Fruit fly (Drosophila melanogaster) whole organism, embryonic: ENCODE data around the gene OtopLc.
A peak's percentile ranks its signal among the peaks of the same experiment; 100 is the strongest.

Experiments
- Asciz ChIP-seq: fragments of 200-800 bp; sonication (Bioruptor generic); optimal IDR thresholded peaks from 2 replicates; lab custom pipeline; 2017; ENCODE audit warnings: missing biosample characterization, mild to moderate bottlenecking, missing genetic modification characterization, missing genetic modification reagents
- CG10209 ChIP-seq: fragments of 200-800 bp; sonication (Bioruptor generic); optimal IDR thresholded peaks from 3 replicates; lab custom pipeline; 2017; ENCODE audit warnings: missing biosample characterization, mild to moderate bottlenecking, missing genetic modification characterization, missing genetic modification reagents
- CG10321 ChIP-seq: fragments of 200-800 bp; sonication (Bioruptor generic); IDR thresholded peaks from 2 replicates; pipeline ENCODE4 v1.3.6; 2022; ENCODE audit warnings: missing biosample characterization, missing genetic modification characterization
- CG10462 ChIP-seq: fragments of 200-800 bp; sonication (Bioruptor generic); optimal IDR thresholded peaks from 2 replicates; lab custom pipeline; 2016; ENCODE audit warnings: missing biosample characterization, missing genetic modification characterization
- CG10959 ChIP-seq: fragments of 200-800 bp; sonication (Bioruptor generic); IDR thresholded peaks from 2 replicates; pipeline ENCODE4 v1.3.6; 2022; ENCODE audit warnings: missing biosample characterization, missing genetic modification characterization
- CG11093 ChIP-seq: fragments of 200-800 bp; sonication (Bioruptor generic); IDR thresholded peaks from 3 replicates; pipeline ENCODE4 v1.3.6; 2022; ENCODE audit warnings: missing biosample characterization, missing genetic modification characterization
- CG11456 ChIP-seq: fragments of 200-800 bp; sonication (Bioruptor generic); IDR thresholded peaks from 3 replicates; pipeline ENCODE4 v1.3.6; 2022; ENCODE audit warnings: missing biosample characterization, missing genetic modification characterization
- CG11696 ChIP-seq: fragments of 200-800 bp; sonication (Bioruptor generic); IDR thresholded peaks from 2 replicates; pipeline ENCODE4 v1.3.6; 2022; ENCODE audit warnings: missing biosample characterization, missing genetic modification characterization
- CG12391 ChIP-seq: fragments of 200-800 bp; sonication (Bioruptor generic); optimal IDR thresholded peaks from 3 replicates; lab custom pipeline; 2018; ENCODE audit warnings: missing biosample characterization, mild to moderate bottlenecking, missing genetic modification characterization, moderate library complexity
- CG13296 ChIP-seq: fragments of 200-800 bp; sonication (Bioruptor generic); optimal IDR thresholded peaks from 3 replicates; lab custom pipeline; 2018; ENCODE audit warnings: missing biosample characterization, mild to moderate bottlenecking, missing genetic modification characterization
- CG15011 ChIP-seq: fragments of 200-800 bp; sonication (Bioruptor generic); optimal IDR thresholded peaks from 3 replicates; lab custom pipeline; 2018; ENCODE audit warnings: missing biosample characterization, mild to moderate bottlenecking, missing genetic modification characterization
- CG15601 ChIP-seq: fragments of 200-800 bp; sonication (Bioruptor generic); optimal IDR thresholded peaks from 3 replicates; lab custom pipeline; 2019; ENCODE audit warnings: missing biosample characterization, mild to moderate bottlenecking, missing genetic modification characterization, moderate library complexity
- CG18619 ChIP-seq: fragments of 200-800 bp; sonication (Bioruptor generic); optimal IDR thresholded peaks from 3 replicates; lab custom pipeline; 2017; ENCODE audit warnings: missing biosample characterization, mild to moderate bottlenecking, missing genetic modification characterization
- CG2678 ChIP-seq: fragments of 200-800 bp; sonication (Bioruptor generic); optimal IDR thresholded peaks from 3 replicates; lab custom pipeline; 2019; ENCODE audit warnings: missing biosample characterization, mild to moderate bottlenecking, missing genetic modification characterization, moderate library complexity
- CG30020 ChIP-seq: fragments of 200-800 bp; optimal IDR thresholded peaks from 2 replicates; lab custom pipeline; 2019; ENCODE audit warnings: missing biosample characterization, mild to moderate bottlenecking, missing genetic modification characterization, moderate library complexity
- CG30431 ChIP-seq: fragments of 200-800 bp; sonication (Bioruptor generic); optimal IDR thresholded peaks from 2 replicates; lab custom pipeline; 2017; ENCODE audit warnings: missing biosample characterization, missing genetic modification characterization
- CG34376 ChIP-seq: fragments of 200-800 bp; sonication (Bioruptor generic); optimal IDR thresholded peaks from 2 replicates; lab custom pipeline; 2018; ENCODE audit warnings: missing biosample characterization, mild to moderate bottlenecking, missing genetic modification characterization
- CG6813 ChIP-seq: fragments of 200-800 bp; sonication (Bioruptor generic); optimal IDR thresholded peaks from 2 replicates; lab custom pipeline; 2017; ENCODE audit warnings: missing biosample characterization, missing genetic modification characterization, mild to moderate bottlenecking, moderate library complexity, missing genetic modification reagents
- CG7839 ChIP-seq: fragments of 200-800 bp; sonication (Bioruptor generic); optimal IDR thresholded peaks from 3 replicates; lab custom pipeline; 2018; ENCODE audit warnings: missing biosample characterization, mild to moderate bottlenecking, missing genetic modification characterization, moderate library complexity
- CG7987 ChIP-seq: fragments of 200-800 bp; sonication (Bioruptor generic); optimal IDR thresholded peaks from 2 replicates; lab custom pipeline; 2018; ENCODE audit warnings: missing biosample characterization, mild to moderate bottlenecking, missing genetic modification characterization, moderate library complexity
- Doc2 ChIP-seq: fragments of 200-800 bp; sonication (Bioruptor generic); IDR thresholded peaks from 2 replicates; pipeline ENCODE4 v1.3.6; 2022; ENCODE audit warnings: missing biosample characterization, missing genetic modification characterization
- E2f2 ChIP-seq: fragments of 200-800 bp; sonication (Bioruptor generic); IDR thresholded peaks from 2 replicates; pipeline ENCODE4 v1.3.6; 2022; ENCODE audit warnings: missing biosample characterization, missing genetic modification characterization
- Fer3 ChIP-seq: fragments of 200-800 bp; sonication (Bioruptor generic); optimal IDR thresholded peaks from 2 replicates; lab custom pipeline; 2018; ENCODE audit warnings: missing biosample characterization, mild to moderate bottlenecking, missing genetic modification characterization, moderate library complexity
- HLHmδ ChIP-seq: fragments of 200-800 bp; sonication (Bioruptor generic); optimal IDR thresholded peaks from 2 replicates; lab custom pipeline; 2018; ENCODE audit warnings: missing biosample characterization, mild to moderate bottlenecking, missing genetic modification characterization, moderate library complexity
- HmgZ ChIP-seq: fragments of 200-800 bp; sonication (Bioruptor generic); optimal IDR thresholded peaks from 2 replicates; lab custom pipeline; 2018; ENCODE audit warnings: missing biosample characterization, mild to moderate bottlenecking, missing genetic modification characterization
- Nf-YC ChIP-seq: fragments of 200-800 bp; optimal IDR thresholded peaks from 3 replicates; lab custom pipeline; 2019; ENCODE audit warnings: missing biosample characterization, mild to moderate bottlenecking, missing genetic modification characterization, moderate library complexity
- Optix ChIP-seq: fragments of 200-800 bp; sonication (Bioruptor generic); IDR thresholded peaks from 3 replicates; pipeline ENCODE4 v1.3.6; 2022; ENCODE audit warnings: missing biosample characterization, missing genetic modification characterization
- TFAM ChIP-seq: fragments of 200-800 bp; sonication (Bioruptor generic); optimal IDR thresholded peaks from 2 replicates; lab custom pipeline; 2017; ENCODE audit warnings: missing biosample characterization, missing genetic modification characterization, inconsistent platforms
- ac ChIP-seq: fragments of 200-800 bp; sonication (Bioruptor generic); optimal IDR thresholded peaks from 3 replicates; lab custom pipeline; 2017; ENCODE audit warnings: missing biosample characterization, mild to moderate bottlenecking, missing genetic modification characterization
- amos ChIP-seq: fragments of 200-800 bp; sonication (Bioruptor generic); IDR thresholded peaks from 2 replicates; pipeline ENCODE4 v1.3.6; 2022; ENCODE audit warnings: missing biosample characterization, missing genetic modification characterization; ENCODE audit not compliant: partially characterized antibody
- chm ChIP-seq: fragments of 200-800 bp; sonication (Bioruptor generic); IDR thresholded peaks from 2 replicates; pipeline ENCODE4 v1.3.6; 2022; ENCODE audit warnings: missing biosample characterization, missing genetic modification characterization
- croc ChIP-seq: fragments of 200-800 bp; sonication (Bioruptor generic); conservative IDR thresholded peaks from 3 replicates; pipeline ENCODE4 v1.3.6; 2022; ENCODE audit warnings: missing biosample characterization, missing genetic modification characterization
- disco-r ChIP-seq: fragments of 200-800 bp; sonication (Bioruptor generic); optimal IDR thresholded peaks from 2 replicates; lab custom pipeline; 2016; ENCODE audit warnings: missing biosample characterization, missing genetic modification characterization
- en ChIP-seq: fragments of 200-800 bp; sonication (Bioruptor generic); optimal IDR thresholded peaks from 2 replicates; lab custom pipeline; 2016; ENCODE audit warnings: missing biosample characterization, missing genetic modification characterization
- esg ChIP-seq: fragments of 200-800 bp; sonication (Bioruptor generic); conservative IDR thresholded peaks from 2 replicates; pipeline ENCODE4 v1.3.6; 2022; ENCODE audit warnings: missing biosample characterization, missing genetic modification characterization
- eyg ChIP-seq: fragments of 200-800 bp; sonication (Bioruptor generic); optimal IDR thresholded peaks from 3 replicates; lab custom pipeline; 2016; ENCODE audit warnings: missing biosample characterization, missing genetic modification characterization
- grau ChIP-seq: fragments of 200-800 bp; optimal IDR thresholded peaks from 3 replicates; lab custom pipeline; 2019; ENCODE audit warnings: missing biosample characterization, mild to moderate bottlenecking, missing genetic modification characterization, moderate library complexity
- grn ChIP-seq: fragments of 200-800 bp; sonication (Bioruptor generic); optimal IDR thresholded peaks from 3 replicates; lab custom pipeline; 2017; ENCODE audit warnings: missing biosample characterization, missing genetic modification characterization
- kay ChIP-seq: fragments of 200-800 bp; sonication (Bioruptor generic); optimal IDR thresholded peaks from 2 replicates; lab custom pipeline; 2016; ENCODE audit warnings: missing biosample characterization, missing genetic modification characterization
- lilli ChIP-seq: fragments of 200-800 bp; sonication (Bioruptor generic); optimal IDR thresholded peaks from 3 replicates; lab custom pipeline; 2016; ENCODE audit warnings: missing biosample characterization, missing genetic modification characterization
- mirr ChIP-seq: fragments of 200-800 bp; sonication (Bioruptor generic); optimal IDR thresholded peaks from 3 replicates; lab custom pipeline; 2018; ENCODE audit warnings: missing biosample characterization, mild to moderate bottlenecking, missing genetic modification characterization
- oc ChIP-seq: fragments of 200-800 bp; sonication (Bioruptor generic); optimal IDR thresholded peaks from 2 replicates; lab custom pipeline; 2018; ENCODE audit warnings: missing biosample characterization, mild to moderate bottlenecking, missing genetic modification characterization, moderate library complexity
- org-1 ChIP-seq: fragments of 200-800 bp; sonication (Bioruptor generic); optimal IDR thresholded peaks from 2 replicates; lab custom pipeline; 2017; ENCODE audit warnings: missing biosample characterization, missing genetic modification characterization
- pho ChIP-seq: fragments of 200-800 bp; sonication (Bioruptor generic); optimal IDR thresholded peaks from 2 replicates; lab custom pipeline; 2016; ENCODE audit warnings: missing biosample characterization, missing genetic modification characterization
- psq ChIP-seq: fragments of 200-800 bp; sonication (Bioruptor generic); optimal IDR thresholded peaks from 2 replicates; lab custom pipeline; 2017; ENCODE audit warnings: missing biosample characterization, missing genetic modification characterization
- ranshi ChIP-seq: fragments of 200-800 bp; sonication (Bioruptor generic); IDR thresholded peaks from 2 replicates; pipeline ENCODE4 v1.3.6; 2022; ENCODE audit warnings: missing biosample characterization, missing genetic modification characterization
- sens ChIP-seq: fragments of 200-800 bp; sonication (Bioruptor generic); peaks from one replicate; lab custom pipeline; 2016; ENCODE audit warnings: missing biosample characterization, missing genetic modification characterization
- sim ChIP-seq: fragments of 200-800 bp; sonication (Bioruptor generic); IDR thresholded peaks from 2 replicates; pipeline ENCODE4 v1.3.6; 2022; ENCODE audit warnings: missing biosample characterization, missing genetic modification characterization
- sna ChIP-seq: fragments of 200-800 bp; sonication (Bioruptor generic); IDR thresholded peaks from 2 replicates; pipeline ENCODE4 v1.3.6; 2022; ENCODE audit warnings: missing biosample characterization, missing genetic modification characterization; ENCODE audit not compliant: partially characterized antibody
- sug ChIP-seq: fragments of 200-800 bp; optimal IDR thresholded peaks from 2 replicates; lab custom pipeline; 2019; ENCODE audit warnings: missing biosample characterization, mild to moderate bottlenecking, missing genetic modification characterization, moderate library complexity
- tgo ChIP-seq: fragments of 200-800 bp; sonication (Bioruptor generic); IDR thresholded peaks from 3 replicates; pipeline ENCODE4 v1.3.6; 2022; ENCODE audit warnings: missing biosample characterization, missing genetic modification characterization
- zfh1 ChIP-seq: fragments of 200-800 bp; sonication (Bioruptor generic); IDR thresholded peaks from 3 replicates; pipeline ENCODE4 v1.3.6; 2022; ENCODE audit warnings: missing biosample characterization, missing genetic modification characterization

Gene OtopLc

DNA sequence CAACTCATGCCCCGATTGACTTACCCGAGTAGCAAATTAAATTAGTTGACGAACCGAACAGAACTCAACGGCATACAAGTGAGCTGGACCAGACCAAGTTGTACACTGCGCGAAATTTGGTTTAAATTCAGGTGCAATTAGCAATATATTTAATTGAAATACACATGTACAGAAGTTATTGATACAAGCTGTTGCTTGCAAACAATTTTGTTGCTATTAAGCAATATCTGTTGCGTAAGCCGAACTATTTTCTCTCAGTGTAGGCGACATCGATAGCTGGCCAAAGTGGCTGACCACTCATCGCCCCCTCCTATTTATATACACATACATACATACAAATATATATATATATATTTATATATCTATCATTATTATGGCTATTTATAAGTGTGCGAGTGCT is 58.5 kb downstream of the OtopLc start (continued):
- no peak for TF ChIP-seq CG7987 (GFP tag; lab: Kevin White, UChicago)
- no peak for TF ChIP-seq en (GFP tag; lab: Kevin White, UChicago)
- TF ChIP-seq CG2678 (tag; lab: Kevin White, UChicago): no peak
- no peak for TF ChIP-seq org-1 (GFP tag; lab: Kevin White, UChicago)
- TF ChIP-seq CG7839 (tag; lab: Kevin White, UChicago): peak; percentile 52
- no peak for TF ChIP-seq eyg (GFP tag; lab: Kevin White, UChicago)
- no peak for TF ChIP-seq Asciz
- TF ChIP-seq Optix (GFP tag; lab: Robert Waterston, UW): no peak; the same call in 2 of the 3 replicates
- no peak for TF ChIP-seq CG15011 (GFP tag; lab: Kevin White, UChicago)
- TF ChIP-seq zfh1 (GFP tag; lab: Robert Waterston, UW): peak; percentile 80
- TF ChIP-seq esg: 0 out of 2 replicates have a peak, but pooled peaks have one; percentile 9
- TF ChIP-seq ac: peak; percentile 27
- peak; percentile 26; the same call in 1 of the 3 replicates for TF ChIP-seq tgo
- no peak for TF ChIP-seq CG10462 (GFP tag; lab: Kevin White, UChicago)
- TF ChIP-seq Nf-YC (tag; lab: Kevin White, UChicago): no peak
- TF ChIP-seq E2f2 (GFP tag; lab: Robert Waterston, UW): no peak
- TF ChIP-seq CG10321 (GFP tag; lab: Robert Waterston, UW): no peak
- TF ChIP-seq sens (GFP tag; lab: Kevin White, UChicago): peak; percentile 56
- no peak for TF ChIP-seq CG11093 (GFP tag; lab: Robert Waterston, UW)
- TF ChIP-seq croc (GFP tag; lab: Robert Waterston, UW): no peak
- TF ChIP-seq oc (tag; lab: Kevin White, UChicago): no peak
- TF ChIP-seq CG18619 (GFP tag; lab: Kevin White, UChicago): peak; percentile 8
- TF ChIP-seq HLHmδ (GFP tag; lab: Kevin White, UChicago): no peak
- no peak for TF ChIP-seq CG15601 (tag; lab: Kevin White, UChicago)
- TF ChIP-seq disco-r (GFP tag; lab: Kevin White, UChicago): no peak
- no peak for TF ChIP-seq CG13296 (GFP tag; lab: Kevin White, UChicago)
- TF ChIP-seq pho (GFP tag; lab: Kevin White, UChicago): no peak
- no peak for TF ChIP-seq HmgZ
- no peak for TF ChIP-seq Doc2 (GFP tag; lab: Robert Waterston, UW)
- no peak for TF ChIP-seq mirr
- TF ChIP-seq CG11456 (GFP tag; lab: Robert Waterston, UW): peak; percentile 69; the same call in 2 of the 3 replicates
- no peak for TF ChIP-seq TFAM (GFP tag; lab: Kevin White, UChicago)
- TF ChIP-seq CG34376: no peak
- TF ChIP-seq grau (tag; lab: Kevin White, UChicago): peak; percentile 45
- 0 out of 2 replicates have a peak, but pooled peaks have one; percentile 9 for TF ChIP-seq chm
- no peak for TF ChIP-seq sim (GFP tag; lab: Robert Waterston, UW)
- no peak for TF ChIP-seq grn
- peak; percentile 36; the same call in 1 of the 2 replicates for TF ChIP-seq CG10959 (GFP tag; lab: Robert Waterston, UW)
- TF ChIP-seq CG30020 (tag; lab: Kevin White, UChicago): no peak
- TF ChIP-seq sug (tag; lab: Kevin White, UChicago): no peak
- peak; percentile 39; the same call in 1 of the 2 replicates for TF ChIP-seq ranshi (GFP tag; lab: Robert Waterston, UW)
- peak; percentile 35 for TF ChIP-seq CG12391 (tag; lab: Kevin White, UChicago)
- TF ChIP-seq CG10209 (GFP tag; lab: Kevin White, UChicago): peak; percentile 23
- TF ChIP-seq Fer3 (tag; lab: Kevin White, UChicago): peak; percentile 14
- TF ChIP-seq psq (GFP tag; lab: Kevin White, UChicago): no peak
- TF ChIP-seq amos: no peak
- TF ChIP-seq kay (GFP tag; lab: Kevin White, UChicago): no peak
- peak; percentile 27 for TF ChIP-seq CG6813 (GFP tag; lab: Kevin White, UChicago)
- TF ChIP-seq sna (GFP tag; lab: Robert Waterston, UW): no peak
- no peak for TF ChIP-seq lilli (GFP tag; lab: Kevin White, UChicago)
- no peak for TF ChIP-seq CG11696
- TF ChIP-seq CG30431 (GFP tag; lab: Kevin White, UChicago): peak; percentile 50
